Worm (Caenorhabditis elegans): ENCODE results near the gene srlf-9.

The srlf-9 gene

ce11 chrIII:13418975-13419374 is 17.4 kb upstream of the srlf-9 start:
- no peak for TF ChIP-seq skn-1 (tag; optimal IDR thresholded peaks at IDR 0.05)
- no peak for TF ChIP-seq nhr-12 (tag; optimal IDR thresholded peaks at IDR 0.05)
- TF ChIP-seq blmp-1 (tag; optimal IDR thresholded peaks at IDR 0.05; ENCODE audit: insufficient read depth), result no peak
- TF ChIP-seq ama-1 (optimal IDR thresholded peaks at IDR 0.05), result no peak
- TF ChIP-seq ZK546.5 (tag; optimal IDR thresholded peaks at IDR 0.05), result no peak
- TF ChIP-seq C34F6.9 (tag; optimal IDR thresholded peaks at IDR 0.05), result no peak
- TF ChIP-seq ztf-1 (GFP tag; conservative IDR thresholded peaks at IDR 0.05), result no peak
- no peak for TF ChIP-seq mbf-1 (tag; optimal IDR thresholded peaks at IDR 0.05)
- TF ChIP-seq unc-62 (GFP tag; optimal IDR thresholded peaks at IDR 0.05), result no peak
- TF ChIP-seq nhr-23 (tag; optimal IDR thresholded peaks at IDR 0.05), result no peak
- TF ChIP-seq nhr-11 (tag; optimal IDR thresholded peaks at IDR 0.05), result no peak
- no peak for TF ChIP-seq nhr-77 (tag; optimal IDR thresholded peaks at IDR 0.05)

ce11 chrIII:13411202-13411601 is 9.6 kb upstream of the srlf-9 start:
- TF ChIP-seq sma-9 (GFP tag; optimal IDR thresholded peaks at IDR 0.05) (no peak), sma-9 (tag; optimal IDR thresholded peaks at IDR 0.05) (no peak), fos-1 (tag; optimal IDR thresholded peaks at IDR 0.05) (peak; percentile 24)

- no peak for TF ChIP-seq skn-1 (tag; optimal IDR thresholded peaks at IDR 0.05)
- TF ChIP-seq elt-3 (tag; optimal IDR thresholded peaks at IDR 0.05), result no peak
- no peak for TF ChIP-seq ceh-82 (tag; optimal IDR thresholded peaks at IDR 0.05)
Observed at ce11 chrIII:13409498-13409897, 7.9 kb upstream of the srlf-9 start, which contains the start of gene myo-6. myo-6 (plus strand) TSS chrIII:13409798.

ce11 chrIII:13405504-13405903 is 3.9 kb upstream of the srlf-9 start, which contains the start of gene nas-1:
nas-1 (plus strand) TSS chrIII:13405804.
- TF ChIP-seq elt-3 (tag; optimal IDR thresholded peaks at IDR 0.05), result no peak
- TF ChIP-seq ceh-16 (tag; optimal IDR thresholded peaks at IDR 0.05), result no peak
- TF ChIP-seq mbf-1 (tag; optimal IDR thresholded peaks at IDR 0.05), result no peak
- TF ChIP-seq nhr-6 (tag; optimal IDR thresholded peaks at IDR 0.05), result no peak
- no peak for TF ChIP-seq fos-1 (tag; optimal IDR thresholded peaks at IDR 0.05)
- TF ChIP-seq ztf-1 (GFP tag; conservative IDR thresholded peaks at IDR 0.05), result no peak
- TF ChIP-seq sem-4 (tag; optimal IDR thresholded peaks at IDR 0.05), result no peak
- no peak for TF ChIP-seq unc-55 (GFP tag; optimal IDR thresholded peaks at IDR 0.05)
- TF ChIP-seq ZK546.5 (tag; optimal IDR thresholded peaks at IDR 0.05), result no peak
- TF ChIP-seq nhr-237 (tag; optimal IDR thresholded peaks at IDR 0.05), result no peak
- no peak for TF ChIP-seq crh-2 (tag; optimal IDR thresholded peaks at IDR 0.05)
- no peak for TF ChIP-seq zag-1 (tag; optimal IDR thresholded peaks at IDR 0.05)
- TF ChIP-seq mab-5 (tag; optimal IDR thresholded peaks at IDR 0.05), result no peak
- no peak for TF ChIP-seq nhr-10 (tag; optimal IDR thresholded peaks at IDR 0.05)
- no peak for TF ChIP-seq nhr-21 (tag; optimal IDR thresholded peaks at IDR 0.05)
- TF ChIP-seq sma-3 (GFP tag; optimal IDR thresholded peaks at IDR 0.05), result no peak
- no peak for TF ChIP-seq C34F6.9 (tag; optimal IDR thresholded peaks at IDR 0.05)
- TF ChIP-seq nhr-12 (tag; optimal IDR thresholded peaks at IDR 0.05), result no peak
- TF ChIP-seq nhr-23 (tag; optimal IDR thresholded peaks at IDR 0.05), result no peak

ce11 chrIII:13404418-13404817 is 2.8 kb upstream of the srlf-9 start, which contains the start of gene ttr-52:
ttr-52 (plus strand) TSS chrIII:13404718.
- TF ChIP-seq Y55F3AM.14 (GFP tag; optimal IDR thresholded peaks at IDR 0.05), result no peak
- no peak for TF ChIP-seq nhr-6 (tag; optimal IDR thresholded peaks at IDR 0.05)

- TF ChIP-seq unc-39 (tag; optimal IDR thresholded peaks at IDR 0.05) (no peak), fos-1 (tag; optimal IDR thresholded peaks at IDR 0.05) (no peak), mdl-1 (tag; optimal IDR thresholded peaks at IDR 0.05) (no peak), lin-39 (tag; optimal IDR thresholded peaks at IDR 0.05) (no peak)
Observed at ce11 chrIII:13402934-13403333, 1.4 kb upstream of the srlf-9 start, which contains the start of gene mig-18. mig-18 (plus strand) TSS chrIII:13403234.

ce11 chrIII:13395262-13395661 is 6.3 kb downstream of the srlf-9 start, which contains the start of gene F11F1.1:
F11F1.1 (plus strand) TSS chrIII:13395562.
- TF ChIP-seq fos-1 (tag; optimal IDR thresholded peaks at IDR 0.05), result peak; percentile 31
- no peak for TF ChIP-seq nhr-11 (tag; optimal IDR thresholded peaks at IDR 0.05)
- no peak for TF ChIP-seq dmd-4 (tag; optimal IDR thresholded peaks at IDR 0.05)
- no peak for TF ChIP-seq F13H6.1 (tag; optimal IDR thresholded peaks at IDR 0.05)
- TF ChIP-seq nhr-12 (tag; optimal IDR thresholded peaks at IDR 0.05), result no peak

Measured in whole organism, L2 larva.